Worm (Caenorhabditis elegans): ENCODE measurements around the gene ostb-1.

Gene ostb-1

DNA sequence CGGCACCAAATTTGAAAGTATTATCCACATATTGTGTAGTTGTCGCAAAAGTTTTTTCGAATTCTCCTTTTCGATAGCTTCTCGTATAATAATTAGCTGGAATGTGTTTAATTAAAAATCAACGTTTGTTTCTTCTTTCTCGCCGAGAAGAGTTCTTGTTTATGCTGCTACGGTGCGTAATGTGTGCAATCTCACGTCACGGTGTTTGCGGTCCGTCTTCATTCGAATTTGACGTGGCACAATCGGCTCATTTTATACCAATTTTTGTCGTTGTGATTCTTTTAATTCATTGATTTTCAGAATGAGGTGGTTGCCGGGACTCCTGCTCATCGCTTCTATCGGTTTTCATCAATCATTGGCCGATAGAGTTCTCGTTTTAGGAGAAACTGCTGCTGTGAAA is at the start of gene ostb-1:
ostb-1 (plus strand) TSS at position 301 of the 400 bp plus-strand sequence.
- TF ChIP-seq attf-3 (GFP tag; conservative IDR thresholded peaks at IDR 0.05): peak; percentile 22; the same call in 1 of the 2 replicates
- no peak for TF ChIP-seq mcd-1 (GFP tag; IDR thresholded peaks at IDR 0.05)
- TF ChIP-seq let-607 (tag; optimal IDR thresholded peaks at IDR 0.05): peak; percentile 63 to 72

DNA sequence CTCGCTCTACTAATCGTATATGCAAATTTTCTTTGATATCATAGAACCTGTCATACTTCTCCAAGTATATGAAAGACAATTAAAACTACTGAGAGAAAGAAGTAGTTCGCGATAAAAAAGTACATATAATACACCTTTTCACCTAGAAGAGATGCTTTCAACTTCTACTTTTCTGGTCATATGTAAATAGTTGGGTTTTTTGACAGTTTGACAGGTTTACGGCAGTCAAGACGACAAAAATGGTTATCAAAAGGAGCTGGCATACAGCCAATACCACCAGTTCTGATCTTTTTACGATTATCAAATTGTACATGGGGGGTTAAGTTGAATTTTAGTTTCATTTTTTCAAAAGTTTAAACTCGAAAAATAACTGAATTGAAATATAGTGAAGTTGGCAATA is 49.4 kb upstream of the ostb-1 start:
- no peak for TF ChIP-seq ceh-91 (GFP tag; IDR thresholded peaks at IDR 0.05)
- no peak for TF ChIP-seq rpc-1 (optimal IDR thresholded peaks at IDR 0.05)
- TF ChIP-seq rpc-1 (tag; optimal IDR thresholded peaks at IDR 0.05): no peak
- TF ChIP-seq F22D6.2 (tag; optimal IDR thresholded peaks at IDR 0.05): no peak
- TF ChIP-seq F57A8.1 (GFP tag; optimal IDR thresholded peaks at IDR 0.05): no peak
- TF ChIP-seq ceh-100 (GFP tag; IDR thresholded peaks at IDR 0.05): no peak
- no peak for TF ChIP-seq lir-1 (GFP tag; conservative IDR thresholded peaks at IDR 0.05)
- no peak for TF ChIP-seq ccch-3 (GFP tag; optimal IDR thresholded peaks at IDR 0.05)
- no peak for TF ChIP-seq lag-1 (GFP tag; IDR thresholded peaks at IDR 0.05)
- no peak for TF ChIP-seq ztf-28 (GFP tag; IDR thresholded peaks at IDR 0.05)
- no peak for TF ChIP-seq tlf-1 (GFP tag; optimal IDR thresholded peaks at IDR 0.05)
- TF ChIP-seq nhr-120 (GFP tag; IDR thresholded peaks at IDR 0.05): no peak
- TF ChIP-seq hmg-20 (GFP tag; IDR thresholded peaks at IDR 0.05): no peak
- TF ChIP-seq cebp-1 (GFP tag; IDR thresholded peaks at IDR 0.05): no peak
- TF ChIP-seq cebp-1 (tag; optimal IDR thresholded peaks at IDR 0.05): peak; percentile 17
- TF ChIP-seq atf-7 (tag; optimal IDR thresholded peaks at IDR 0.05): no peak
- no peak for TF ChIP-seq nfya-1 (tag; optimal IDR thresholded peaks at IDR 0.05; ENCODE audit: borderline replicate concordance, insufficient read depth)
- peak; percentile 97 for TF ChIP-seq unc-62 (GFP tag; optimal IDR thresholded peaks at IDR 0.05)
- peak; percentile 6; the same call in 1 of the 2 replicates for TF ChIP-seq dox-1 (GFP tag; IDR thresholded peaks at IDR 0.05)
- TF ChIP-seq ztf-25 (GFP tag; IDR thresholded peaks at IDR 0.05): no peak
- no peak for TF ChIP-seq attf-6 (GFP tag; IDR thresholded peaks at IDR 0.05)
- no peak for TF ChIP-seq lsy-27 (tag; optimal IDR thresholded peaks at IDR 0.05; ENCODE audit: borderline replicate concordance, insufficient read depth)
- no peak for TF ChIP-seq hlh-26 (GFP tag; conservative IDR thresholded peaks at IDR 0.05)
- peak in 1 of 2 experiments; percentile 17 for TF ChIP-seq let-607 (tag; optimal IDR thresholded peaks at IDR 0.05)
- no peak for TF ChIP-seq madf-10 (tag; optimal IDR thresholded peaks at IDR 0.05)
- no peak for TF ChIP-seq ceh-27 (GFP tag; optimal IDR thresholded peaks at IDR 0.05)
- TF ChIP-seq dpff-1 (tag; optimal IDR thresholded peaks at IDR 0.05): no peak
- no peak for TF ChIP-seq Y56A3A.18 (GFP tag; IDR thresholded peaks at IDR 0.05)
- TF ChIP-seq unc-130 (GFP tag; optimal IDR thresholded peaks at IDR 0.05): no peak
- peak; percentile 84 for TF ChIP-seq nhr-80 (tag; optimal IDR thresholded peaks at IDR 0.05)
- TF ChIP-seq ets-4 (GFP tag; optimal IDR thresholded peaks at IDR 0.05): no peak
- no peak for TF ChIP-seq snpc-3.4 (tag; optimal IDR thresholded peaks at IDR 0.05)

DNA sequence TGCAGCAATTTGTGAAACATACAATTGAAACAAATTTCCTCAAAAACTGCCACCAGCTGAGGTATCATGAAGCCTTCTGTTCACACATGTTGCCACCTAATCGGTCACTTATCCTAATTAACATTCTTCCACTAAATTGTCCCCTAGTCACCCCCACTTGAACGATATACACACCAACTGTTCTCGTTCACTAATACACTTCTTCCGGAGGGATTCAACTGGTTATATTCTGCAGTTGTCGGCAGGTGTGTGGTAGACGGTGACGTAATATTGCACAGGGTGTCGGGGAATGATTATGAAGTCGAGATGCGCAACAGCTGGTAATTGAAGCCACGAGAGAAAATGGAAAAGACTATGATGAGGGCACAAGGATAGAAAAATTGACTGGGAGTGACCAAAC is 48.9 kb upstream of the ostb-1 start:
- TF ChIP-seq ztf-25 (GFP tag; IDR thresholded peaks at IDR 0.05): 0 out of 2 replicates have a peak, but pooled peaks have one; percentile 16
- no peak for TF ChIP-seq ets-4 (GFP tag; optimal IDR thresholded peaks at IDR 0.05)
- TF ChIP-seq dpl-1 (GFP tag; optimal IDR thresholded peaks at IDR 0.05): no peak

DNA sequence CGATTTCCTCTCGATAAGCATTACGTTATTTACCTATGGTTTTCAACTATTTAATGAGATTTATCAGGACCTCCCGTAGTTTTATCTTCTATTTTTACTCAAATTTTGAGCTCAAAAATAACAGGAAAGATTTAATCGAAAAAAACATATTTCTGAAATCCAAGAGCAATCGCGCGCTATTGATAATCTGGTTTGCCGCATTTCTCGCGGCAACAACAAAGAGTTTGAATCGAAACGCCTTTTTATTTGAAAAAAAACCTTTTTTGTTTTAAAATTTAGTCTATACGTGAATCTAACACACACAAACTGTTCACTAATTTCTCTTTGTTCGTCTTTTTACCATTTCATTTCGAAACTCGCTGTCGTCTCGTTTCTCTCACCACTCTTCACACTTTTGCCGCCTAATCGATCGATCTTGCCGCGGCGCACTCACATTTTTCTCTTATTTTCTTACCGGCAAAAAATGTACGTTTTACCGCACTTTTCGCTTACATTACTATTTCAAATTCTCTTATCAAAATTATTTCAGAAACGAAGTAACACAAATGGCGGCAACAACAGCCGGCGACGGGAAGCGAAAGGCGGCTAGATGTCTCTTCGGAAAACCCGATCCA is 48.0 kb upstream of the ostb-1 start, which contains the start of gene cki-2:
cki-2 (plus strand) TSS at position 337 of the 614 bp plus-strand sequence.
- TF ChIP-seq hlh-12 (tag; optimal IDR thresholded peaks at IDR 0.05): no peak
- peak; percentile 69 for TF ChIP-seq madf-8 (GFP tag; conservative IDR thresholded peaks at IDR 0.05)
- TF ChIP-seq dox-1 (GFP tag; IDR thresholded peaks at IDR 0.05): peak; percentile 50; the same call in 1 of the 2 replicates
- TF ChIP-seq lir-1 (GFP tag; conservative IDR thresholded peaks at IDR 0.05): no peak
- peak; percentile 33 for TF ChIP-seq F33H1.4 (GFP tag; IDR thresholded peaks at IDR 0.05)
- no peak for TF ChIP-seq F49E8.2 (tag; optimal IDR thresholded peaks at IDR 0.05; ENCODE audit: insufficient read depth)
- TF ChIP-seq nhr-90 (tag; optimal IDR thresholded peaks at IDR 0.05): no peak
- TF ChIP-seq snpc-1.1 (tag; optimal IDR thresholded peaks at IDR 0.05; ENCODE audit: insufficient read depth): no peak
- no peak for TF ChIP-seq ceh-100 (GFP tag; IDR thresholded peaks at IDR 0.05)
- TF ChIP-seq dpl-1 (GFP tag; optimal IDR thresholded peaks at IDR 0.05): peak; percentile 57
- no peak for TF ChIP-seq nfya-2 (GFP tag; IDR thresholded peaks at IDR 0.05)
- no peak for TF ChIP-seq lsy-27 (tag; optimal IDR thresholded peaks at IDR 0.05; ENCODE audit: borderline replicate concordance, insufficient read depth)
- TF ChIP-seq Y53G8AR.9 (GFP tag; conservative IDR thresholded peaks at IDR 0.05): no peak
- peak; percentile 1 for TF ChIP-seq attf-5 (GFP tag; optimal IDR thresholded peaks at IDR 0.05)
